Worm (Caenorhabditis elegans): ENCODE results near the gene dgk-2.

- TF ChIP-seq pat-9 (tag; optimal IDR thresholded peaks at IDR 0.05): no peak
- TF ChIP-seq F13H6.1 (tag; optimal IDR thresholded peaks at IDR 0.05): no peak
- TF ChIP-seq pha-4 (tag; optimal IDR thresholded peaks at IDR 0.05): no peak
- TF ChIP-seq ztf-16 (tag; optimal IDR thresholded peaks at IDR 0.05): no peak
- TF ChIP-seq pros-1 (tag; optimal IDR thresholded peaks at IDR 0.05): no peak
- TF ChIP-seq ama-1 (optimal IDR thresholded peaks at IDR 0.05): no peak
- TF ChIP-seq tbx-2 (tag; optimal IDR thresholded peaks at IDR 0.05): no peak
- no peak for TF ChIP-seq fkh-10 (GFP tag; optimal IDR thresholded peaks at IDR 0.05)
These were observed 12.6 kb upstream of the dgk-2 start for ce11 chrX:4516758-4517157.
